Worm (Caenorhabditis elegans) whole organism, L2 larva: ENCODE data around the gene phf-30.
A peak's percentile ranks its signal among the peaks of the same experiment; 100 is the strongest.

Experiments
- C34F6.9 ChIP-seq: fragments of 150-350 bp; optimal IDR thresholded peaks from 2 replicates; lab custom pipeline; 2014; ENCODE audit warnings: missing biosample characterization, missing genetic modification characterization
- F13H6.1 ChIP-seq: sonication (generic microtip); optimal IDR thresholded peaks from 2 replicates; lab custom pipeline; 2016; ENCODE audit warnings: missing genetic modification characterization, missing compliant biosample characterization
- R02D3.7 ChIP-seq: fragments of 150-350 bp; optimal IDR thresholded peaks from 2 replicates; lab custom pipeline; 2014; ENCODE audit warnings: missing biosample characterization, missing genetic modification characterization
- Y55F3AM.14 ChIP-seq: fragments of 200-800 bp; sonication (Bioruptor generic); optimal IDR thresholded peaks from 2 replicates; lab custom pipeline; 2018; ENCODE audit warnings: mild to moderate bottlenecking, missing genetic modification characterization, missing compliant biosample characterization
- ZK546.5 ChIP-seq: sonication (generic microtip); optimal IDR thresholded peaks from 2 replicates; lab custom pipeline; 2017; ENCODE audit warnings: missing biosample characterization, missing genetic modification characterization
- alr-1 ChIP-seq: fragments of 150-350 bp; optimal IDR thresholded peaks from 2 replicates; lab custom pipeline; 2014; ENCODE audit warnings: missing biosample characterization, missing genetic modification characterization
- aly-2 ChIP-seq: fragments of 150-350 bp; optimal IDR thresholded peaks from 2 replicates; lab custom pipeline; 2014; ENCODE audit warnings: missing biosample characterization, missing genetic modification characterization
- ama-1 ChIP-seq: fragments of 150-350 bp; optimal IDR thresholded peaks from 2 replicates; lab custom pipeline; 2018; ENCODE audit warnings: inconsistent platforms
- blmp-1 ChIP-seq: sonication (generic microtip); optimal IDR thresholded peaks from 2 replicates; lab custom pipeline; 2017; ENCODE audit warnings: missing genetic modification characterization, mild to moderate bottlenecking, missing compliant biosample characterization, antibody characterized with exemption, moderate library complexity; ENCODE audit not compliant: insufficient read depth
- ceh-16 ChIP-seq: fragments of 150-350 bp; optimal IDR thresholded peaks from 2 replicates; lab custom pipeline; 2014; ENCODE audit warnings: missing biosample characterization, missing genetic modification characterization
- ceh-82 ChIP-seq: fragments of 150-350 bp; optimal IDR thresholded peaks from 2 replicates; lab custom pipeline; 2014; ENCODE audit warnings: missing biosample characterization, missing genetic modification characterization
- crh-2 ChIP-seq: sonication (generic microtip); optimal IDR thresholded peaks from 2 replicates; lab custom pipeline; 2017; ENCODE audit warnings: missing biosample characterization, missing genetic modification characterization
- dmd-4 ChIP-seq: sonication (generic microtip); optimal IDR thresholded peaks from 2 replicates; lab custom pipeline; 2017; ENCODE audit warnings: missing biosample characterization, missing genetic modification characterization
- egl-27 ChIP-seq: sonication (generic microtip); optimal IDR thresholded peaks from 3 replicates; lab custom pipeline; 2017; ENCODE audit warnings: missing biosample characterization, missing genetic modification reagents, missing genetic modification characterization
- elt-1 ChIP-seq: fragments of 150-350 bp; optimal IDR thresholded peaks from 2 replicates; lab custom pipeline; 2014; ENCODE audit warnings: missing biosample characterization, missing genetic modification characterization
- elt-3 ChIP-seq: sonication (generic microtip); optimal IDR thresholded peaks from 2 replicates; lab custom pipeline; 2017; ENCODE audit warnings: missing biosample characterization, missing genetic modification characterization
- fos-1 ChIP-seq: fragments of 150-350 bp; optimal IDR thresholded peaks from 2 replicates; lab custom pipeline; 2014; ENCODE audit warnings: missing biosample characterization, missing genetic modification characterization
- gmeb-1 ChIP-seq: fragments of 150-350 bp; optimal IDR thresholded peaks from 2 replicates; lab custom pipeline; 2014; ENCODE audit warnings: missing biosample characterization, missing genetic modification characterization
- lin-11 ChIP-seq: fragments of 150-350 bp; sonication (generic microtip); optimal IDR thresholded peaks from 2 replicates; lab custom pipeline; 2014; ENCODE audit warnings: missing biosample characterization, missing genetic modification characterization, inconsistent platforms, mixed read lengths
- lin-13 ChIP-seq: fragments of 150-350 bp; optimal IDR thresholded peaks from 2 replicates; lab custom pipeline; 2014; ENCODE audit warnings: missing biosample characterization, missing genetic modification reagents, missing genetic modification characterization
- lin-39 ChIP-seq: fragments of 150-350 bp; optimal IDR thresholded peaks from 2 replicates; lab custom pipeline; 2014; ENCODE audit warnings: missing biosample characterization, missing genetic modification reagents, missing genetic modification characterization
- lsy-2 ChIP-seq, 2 experiments: fragments of 150-350 bp in 1 of 2; sonication (generic microtip) in 1 of 2; optimal IDR thresholded peaks; 2 replicates each; lab custom pipeline; 2014 to 2017; ENCODE audit warnings: missing biosample characterization in 2 of 2, missing genetic modification characterization in 2 of 2
- mab-5 ChIP-seq: fragments of 150-350 bp; optimal IDR thresholded peaks from 2 replicates; lab custom pipeline; 2014; ENCODE audit warnings: missing biosample characterization, missing genetic modification characterization
- mbf-1 ChIP-seq: sonication (generic microtip); optimal IDR thresholded peaks from 2 replicates; lab custom pipeline; 2017; ENCODE audit warnings: missing biosample characterization, missing genetic modification characterization
- mdl-1 ChIP-seq, 2 experiments: fragments of 150-350 bp in 1 of 2; sonication (generic microtip) in 1 of 2; optimal IDR thresholded peaks; 2 replicates each; lab custom pipeline; 2017; ENCODE audit warnings: missing biosample characterization in 2 of 2, missing genetic modification characterization in 2 of 2
- nhr-10 ChIP-seq: sonication (generic microtip); optimal IDR thresholded peaks from 2 replicates; lab custom pipeline; 2017; ENCODE audit warnings: missing biosample characterization, missing genetic modification characterization
- nhr-11 ChIP-seq: fragments of 150-350 bp; optimal IDR thresholded peaks from 2 replicates; lab custom pipeline; 2014; ENCODE audit warnings: missing biosample characterization, missing genetic modification characterization
- nhr-12 ChIP-seq: fragments of 150-350 bp; optimal IDR thresholded peaks from 2 replicates; lab custom pipeline; 2014; ENCODE audit warnings: missing biosample characterization, missing genetic modification characterization
- nhr-129 ChIP-seq: fragments of 150-350 bp; optimal IDR thresholded peaks from 2 replicates; lab custom pipeline; 2014; ENCODE audit warnings: missing biosample characterization, missing genetic modification characterization
- nhr-21 ChIP-seq: fragments of 150-350 bp; optimal IDR thresholded peaks from 2 replicates; lab custom pipeline; 2014; ENCODE audit warnings: missing biosample characterization, missing genetic modification characterization
- nhr-23 ChIP-seq: fragments of 150-350 bp; optimal IDR thresholded peaks from 2 replicates; lab custom pipeline; 2014; ENCODE audit warnings: missing biosample characterization, missing genetic modification reagents, missing genetic modification characterization
- nhr-237 ChIP-seq: fragments of 150-350 bp; optimal IDR thresholded peaks from 2 replicates; lab custom pipeline; 2014; ENCODE audit warnings: missing biosample characterization, missing genetic modification characterization
- nhr-25 ChIP-seq: fragments of 150-350 bp; sonication (generic microtip); optimal IDR thresholded peaks from 3 replicates; lab custom pipeline; 2014; ENCODE audit warnings: missing biosample characterization, missing genetic modification characterization
- nhr-6 ChIP-seq: fragments of 150-350 bp; optimal IDR thresholded peaks from 2 replicates; lab custom pipeline; 2014; ENCODE audit warnings: missing biosample characterization, missing genetic modification characterization
- nhr-77 ChIP-seq: fragments of 150-350 bp; optimal IDR thresholded peaks from 2 replicates; lab custom pipeline; 2014; ENCODE audit warnings: missing biosample characterization, missing genetic modification characterization
- peb-1 ChIP-seq: fragments of 150-350 bp; optimal IDR thresholded peaks from 2 replicates; lab custom pipeline; 2014; ENCODE audit warnings: missing biosample characterization, missing genetic modification characterization
- sem-4 ChIP-seq: fragments of 150-350 bp; optimal IDR thresholded peaks from 2 replicates; lab custom pipeline; 2014; ENCODE audit warnings: missing biosample characterization, missing genetic modification reagents, missing genetic modification characterization
- skn-1 ChIP-seq: sonication (generic microtip); optimal IDR thresholded peaks from 2 replicates; lab custom pipeline; 2017; ENCODE audit warnings: missing biosample characterization, missing genetic modification characterization
- sma-3 ChIP-seq: sonication (generic microtip); optimal IDR thresholded peaks from 2 replicates; lab custom pipeline; 2016; ENCODE audit warnings: missing genetic modification reagents, missing genetic modification characterization, missing compliant biosample characterization
- sma-9 ChIP-seq, 2 experiments: fragments of 150-350 bp in 1 of 2; sonication (generic microtip) in 1 of 2; optimal IDR thresholded peaks; 2 replicates each; lab custom pipeline; 2014 to 2016; ENCODE audit warnings: missing genetic modification characterization in 2 of 2, mild to moderate bottlenecking in 1 of 2, missing biosample characterization in 1 of 2, missing compliant biosample characterization in 1 of 2, missing genetic modification reagents in 1 of 2, moderate library complexity in 1 of 2
- snpc-4 ChIP-seq: fragments of 150-350 bp; optimal IDR thresholded peaks from 2 replicates; lab custom pipeline; 2014; ENCODE audit warnings: missing biosample characterization, missing genetic modification characterization
- unc-39 ChIP-seq: fragments of 150-350 bp; optimal IDR thresholded peaks from 2 replicates; lab custom pipeline; 2014; ENCODE audit warnings: missing biosample characterization, missing genetic modification characterization
- unc-55 ChIP-seq: fragments of 150-350 bp; sonication (generic microtip); optimal IDR thresholded peaks from 3 replicates; lab custom pipeline; 2014; ENCODE audit warnings: missing biosample characterization, missing genetic modification reagents, missing genetic modification characterization
- unc-62 ChIP-seq: fragments of 150-350 bp; optimal IDR thresholded peaks from 2 replicates; lab custom pipeline; 2014; ENCODE audit warnings: missing biosample characterization, missing genetic modification reagents, missing genetic modification characterization
- zag-1 ChIP-seq: fragments of 150-350 bp; optimal IDR thresholded peaks from 2 replicates; lab custom pipeline; 2014; ENCODE audit warnings: missing biosample characterization, missing genetic modification characterization
- ztf-1 ChIP-seq: fragments of 200-800 bp; sonication (Bioruptor generic); conservative IDR thresholded peaks from 2 replicates; pipeline ENCODE4 v1.3.6; 2022; ENCODE audit warnings: missing genetic modification characterization, missing compliant biosample characterization
- ztf-11 ChIP-seq: sonication (generic microtip); optimal IDR thresholded peaks from 2 replicates; lab custom pipeline; 2017; ENCODE audit warnings: missing biosample characterization, missing genetic modification characterization
- ztf-4 ChIP-seq: fragments of 150-350 bp; optimal IDR thresholded peaks from 2 replicates; lab custom pipeline; 2014; ENCODE audit warnings: missing biosample characterization, missing genetic modification characterization

The phf-30 gene

ce11 chrV:8462074-8462473, 6.8 kb upstream of the phf-30 start, which contains the start of the genes dnj-22 and natc-1:
Gene dnj-22, minus strand, starts transcription at chrV:8462120.
Gene natc-1, plus strand, starts transcription at chrV:8462359.
- no peak for TF ChIP-seq elt-3 (tag; lab: Kevin White, UChicago)
- TF ChIP-seq ztf-11 (tag; lab: Kevin White, UChicago) = no peak
- peak in 1 of 2 experiments; percentile 34 for TF ChIP-seq mdl-1 (tag; optimal IDR thresholded peaks at IDR 0.05; lab: Kevin White, UChicago)
- peak; percentile 84 for TF ChIP-seq mab-5 (tag; lab: Kevin White, UChicago)
- TF ChIP-seq lsy-2 (tag; optimal IDR thresholded peaks at IDR 0.05; lab: Kevin White, UChicago) = peak; percentile 50 to 90
- TF ChIP-seq alr-1 (tag; lab: Kevin White, UChicago) = no peak
- peak; percentile 12 for TF ChIP-seq nhr-10 (tag; lab: Kevin White, UChicago)
- no peak for TF ChIP-seq ztf-1 (GFP tag; lab: Robert Waterston, UW)
- TF ChIP-seq ZK546.5 (tag; lab: Kevin White, UChicago) = no peak
- TF ChIP-seq nhr-21 = peak; percentile 61
- peak; percentile 98 for TF ChIP-seq C34F6.9 (tag; lab: Kevin White, UChicago)
- no peak for TF ChIP-seq ceh-16 (tag; lab: Kevin White, UChicago)
- TF ChIP-seq dmd-4 (tag; lab: Kevin White, UChicago) = no peak
- peak; percentile 72 for TF ChIP-seq nhr-6 (tag; lab: Kevin White, UChicago)
- no peak for TF ChIP-seq unc-62
- no peak for TF ChIP-seq ceh-82 (tag; lab: Kevin White, UChicago)
- no peak for TF ChIP-seq zag-1 (tag; lab: Kevin White, UChicago)
- TF ChIP-seq nhr-12 (tag; lab: Kevin White, UChicago) = no peak
- TF ChIP-seq nhr-129 (tag; lab: Kevin White, UChicago) = peak; percentile 85
- TF ChIP-seq unc-39 (tag; lab: Kevin White, UChicago) = no peak
- peak; percentile 46 for TF ChIP-seq F13H6.1 (tag; lab: Kevin White, UChicago)
- peak; percentile 42 for TF ChIP-seq ztf-4 (tag; lab: Kevin White, UChicago)
- TF ChIP-seq aly-2 = no peak
- peak; percentile 88 for TF ChIP-seq snpc-4 (tag; lab: Kevin White, UChicago)
- no peak for TF ChIP-seq mbf-1 (tag; lab: Kevin White, UChicago)
- TF ChIP-seq ama-1 (lab: Kevin White, UChicago) = no peak
- peak; percentile 96 for TF ChIP-seq unc-55 (GFP tag; lab: Kevin White, UChicago)
- no peak for TF ChIP-seq nhr-77 (tag; lab: Kevin White, UChicago)
- TF ChIP-seq sem-4 (tag; lab: Kevin White, UChicago) = peak; percentile 86
- TF ChIP-seq Y55F3AM.14 (GFP tag; lab: Kevin White, UChicago) = no peak
- no peak for TF ChIP-seq lin-11 (tag; lab: Kevin White, UChicago)
- peak; percentile 92 for TF ChIP-seq crh-2 (tag; lab: Kevin White, UChicago)
- TF ChIP-seq nhr-237 (tag; lab: Kevin White, UChicago) = no peak
- no peak for TF ChIP-seq peb-1 (tag; lab: Kevin White, UChicago)
- TF ChIP-seq sma-3 (GFP tag; lab: Kevin White, UChicago) = peak; percentile 77
- TF ChIP-seq elt-1 (tag; lab: Kevin White, UChicago) = no peak
- peak; percentile 86 for TF ChIP-seq gmeb-1 (tag; lab: Kevin White, UChicago)
- peak; percentile 63 for TF ChIP-seq skn-1
- TF ChIP-seq lin-13 = peak; percentile 83
- no peak for TF ChIP-seq nhr-11
- TF ChIP-seq egl-27 (tag; lab: Kevin White, UChicago) = no peak
- peak; percentile 76 for TF ChIP-seq R02D3.7
- no peak for TF ChIP-seq lin-39 (tag; lab: Kevin White, UChicago)
- peak; percentile 19 for TF ChIP-seq blmp-1 (tag; lab: Kevin White, UChicago)
- TF ChIP-seq sma-9 (GFP tag; optimal IDR thresholded peaks at IDR 0.05; lab: Kevin White, UChicago) = peak; percentile 91
- no peak for TF ChIP-seq sma-9 (tag; optimal IDR thresholded peaks at IDR 0.05; lab: Kevin White, UChicago)
- TF ChIP-seq fos-1 (tag; lab: Kevin White, UChicago) = peak; percentile 47
- TF ChIP-seq nhr-25 = peak; percentile 76
- no peak for TF ChIP-seq nhr-23 (tag; lab: Kevin White, UChicago)
